Fruit fly (Drosophila melanogaster): Measurements from ENCODE around the gene CG34117.
A peak's percentile ranks its signal among the peaks of the same experiment; 100 is the strongest.

Gene CG34117

dm6 chr3R:9418373-9419299 is 18.8 kb upstream of the CG34117 start:
- no peak for TF ChIP-seq CG9139 (GFP tag; optimal IDR thresholded peaks at IDR 0.05)
- TF ChIP-seq Eip78C (GFP tag): peak; percentile 82
- no peak for TF ChIP-seq Ets96B (tag; optimal IDR thresholded peaks at IDR 0.05)
- TF ChIP-seq dac (GFP tag; optimal IDR thresholded peaks at IDR 0.05): no peak
- TF ChIP-seq fkh (GFP tag; optimal IDR thresholded peaks at IDR 0.05): peak; percentile 9
- peak; percentile 64 for TF ChIP-seq vri (GFP tag; optimal IDR thresholded peaks at IDR 0.05)
- TF ChIP-seq Eip93F (GFP tag; optimal IDR thresholded peaks at IDR 0.05): peak; percentile 32

dm6 chr3R:9417577-9418334 is 17.9 kb upstream of the CG34117 start, which contains the start of gene ps:
TSS of gene ps (plus strand) at chr3R:9417940.
- TF ChIP-seq Eip75B (GFP tag; optimal IDR thresholded peaks at IDR 0.05) (no peak), fd85E (GFP tag; optimal IDR thresholded peaks at IDR 0.05) (peak; percentile 53), CG1621 (tag; optimal IDR thresholded peaks at IDR 0.05) (peak; percentile 49), CG9139 (GFP tag; optimal IDR thresholded peaks at IDR 0.05) (peak; percentile 16), Eip78C (GFP tag) (peak; percentile 80), Sox14 (GFP tag; optimal IDR thresholded peaks at IDR 0.05) (peak; percentile 54), vri (GFP tag; optimal IDR thresholded peaks at IDR 0.05) (peak; percentile 12), fd59A (GFP tag; optimal IDR thresholded peaks at IDR 0.05) (no peak), esn (GFP tag; optimal IDR thresholded peaks at IDR 0.05) (peak; percentile 42), fkh (GFP tag; optimal IDR thresholded peaks at IDR 0.05) (peak; percentile 39), CG16779 (tag; optimal IDR thresholded peaks at IDR 0.05) (peak; percentile 60), CG4318 (GFP tag; optimal IDR thresholded peaks at IDR 0.05) (no peak), Blimp-1 (GFP tag; optimal IDR thresholded peaks at IDR 0.05) (peak; percentile 57), ss (GFP tag; optimal IDR thresholded peaks at IDR 0.05) (peak in 1 of 2 experiments; percentile 48), CG6808 (GFP tag; optimal IDR thresholded peaks at IDR 0.05) (no peak), CG6854 (GFP tag; optimal IDR thresholded peaks at IDR 0.05) (peak; percentile 75)

- TF ChIP-seq CG8632 (GFP tag; optimal IDR thresholded peaks at IDR 0.05) (no peak), fd85E (GFP tag; optimal IDR thresholded peaks at IDR 0.05) (no peak), Hr4 (GFP tag; optimal IDR thresholded peaks at IDR 0.05) (no peak), acj6 (GFP tag; optimal IDR thresholded peaks at IDR 0.05) (no peak), spab (GFP tag; optimal IDR thresholded peaks at IDR 0.05) (no peak), Ets96B (tag; optimal IDR thresholded peaks at IDR 0.05) (no peak), CG7368 (GFP tag; optimal IDR thresholded peaks at IDR 0.05) (no peak), Hr39 (GFP tag; optimal IDR thresholded peaks at IDR 0.05) (no peak), CG6792 (GFP tag; optimal IDR thresholded peaks at IDR 0.05) (no peak), CG31627 (GFP tag; optimal IDR thresholded peaks at IDR 0.05) (no peak), Lpt (GFP tag; optimal IDR thresholded peaks at IDR 0.05) (no peak), CG15336 (GFP tag; IDR thresholded peaks at IDR 0.05) (no peak), Hr38 (GFP tag; optimal IDR thresholded peaks at IDR 0.05) (no peak)
Observed at dm6 chr3R:9416951-9417350, 17.1 kb upstream of the CG34117 start.

- TF ChIP-seq CG10631 (GFP tag; optimal IDR thresholded peaks at IDR 0.05) (no peak), Eip93F (GFP tag; optimal IDR thresholded peaks at IDR 0.05) (peak; percentile 12), CG11902 (GFP tag; optimal IDR thresholded peaks at IDR 0.05) (no peak), fkh (GFP tag; optimal IDR thresholded peaks at IDR 0.05) (peak; percentile 68)
Observed at dm6 chr3R:9411928-9412640, 12.2 kb upstream of the CG34117 start, which contains the start of the genes Task7 and alpha-Man-IIa. TSS of gene Task7 (minus strand) at chr3R:9412293. TSS of gene alpha-Man-IIa (plus strand) at chr3R:9412548.
